Fruit fly (Drosophila melanogaster) whole organism, embryonic: Measurements from ENCODE around the gene Ide.

Experiments
- Adf1 ChIP-seq: fragments of 200-800 bp; sonication (Bioruptor generic); IDR thresholded peaks from 2 replicates; pipeline ENCODE4 v1.3.6; 2022; ENCODE audit warnings: missing biosample characterization, missing genetic modification characterization
- Atf3 ChIP-seq: fragments of 200-800 bp; sonication (Bioruptor generic); optimal IDR thresholded peaks from 3 replicates; lab custom pipeline; 2016; ENCODE audit warnings: missing biosample characterization, missing genetic modification characterization
- Awh ChIP-seq: fragments of 200-800 bp; sonication (Bioruptor generic); IDR thresholded peaks from 2 replicates; pipeline ENCODE4, ENCODE4 v1.3.6; 2022; ENCODE audit warnings: missing biosample characterization, missing genetic modification characterization
- C15 ChIP-seq: fragments of 200-800 bp; sonication (Bioruptor generic); IDR thresholded peaks from 3 replicates; pipeline ENCODE4 v1.3.6; 2022; ENCODE audit warnings: missing biosample characterization, missing genetic modification characterization
- CG10147 ChIP-seq: fragments of 200-800 bp; sonication (Bioruptor generic); optimal IDR thresholded peaks from 2 replicates; lab custom pipeline; 2019; ENCODE audit warnings: missing biosample characterization, mild to moderate bottlenecking, missing genetic modification characterization, moderate library complexity
- CG10462 ChIP-seq: fragments of 200-800 bp; sonication (Bioruptor generic); optimal IDR thresholded peaks from 2 replicates; lab custom pipeline; 2016; ENCODE audit warnings: missing biosample characterization, missing genetic modification characterization
- CG10565 ChIP-seq: fragments of 200-800 bp; sonication (Bioruptor generic); optimal IDR thresholded peaks from 3 replicates; lab custom pipeline; 2016; ENCODE audit warnings: missing biosample characterization, mild to moderate bottlenecking, missing genetic modification characterization
- CG11093 ChIP-seq: fragments of 200-800 bp; sonication (Bioruptor generic); IDR thresholded peaks from 3 replicates; pipeline ENCODE4 v1.3.6; 2022; ENCODE audit warnings: missing biosample characterization, missing genetic modification characterization
- CG11247 ChIP-seq: fragments of 200-800 bp; sonication (Bioruptor generic); IDR thresholded peaks from 2 replicates; pipeline ENCODE4 v1.3.6; 2022; ENCODE audit warnings: missing biosample characterization, missing genetic modification characterization
- CG12391 ChIP-seq: fragments of 200-800 bp; sonication (Bioruptor generic); optimal IDR thresholded peaks from 3 replicates; lab custom pipeline; 2018; ENCODE audit warnings: missing biosample characterization, mild to moderate bottlenecking, missing genetic modification characterization, moderate library complexity
- CG12659 ChIP-seq: fragments of 200-800 bp; sonication (Bioruptor generic); optimal IDR thresholded peaks from 3 replicates; lab custom pipeline; 2017; ENCODE audit warnings: mild to moderate bottlenecking, missing biosample characterization, missing genetic modification reagents, missing genetic modification characterization
- CG14050 ChIP-seq: fragments of 200-800 bp; sonication (Bioruptor generic); IDR thresholded peaks from 3 replicates; pipeline ENCODE4 v1.3.6; 2022; ENCODE audit warnings: missing biosample characterization, missing genetic modification characterization
- CG15073 ChIP-seq: fragments of 200-800 bp; sonication (Bioruptor generic); optimal IDR thresholded peaks from 2 replicates; lab custom pipeline; 2016; ENCODE audit warnings: missing biosample characterization, missing genetic modification characterization
- CG1603 ChIP-seq: fragments of 200-800 bp; sonication (Bioruptor generic); optimal IDR thresholded peaks from 2 replicates; lab custom pipeline; 2019; ENCODE audit warnings: missing biosample characterization, mild to moderate bottlenecking, missing genetic modification characterization, moderate library complexity
- CG17359 ChIP-seq: fragments of 200-800 bp; sonication (Bioruptor generic); optimal IDR thresholded peaks from 3 replicates; lab custom pipeline; 2018; ENCODE audit warnings: missing biosample characterization, mild to moderate bottlenecking, missing genetic modification characterization, moderate library complexity
- CG18011 ChIP-seq: fragments of 200-800 bp; sonication (Bioruptor generic); optimal IDR thresholded peaks from 2 replicates; lab custom pipeline; 2017; ENCODE audit warnings: missing biosample characterization, missing genetic modification characterization, mild to moderate bottlenecking, moderate library complexity, missing genotype
- CG2120 ChIP-seq: fragments of 200-800 bp; sonication (Bioruptor generic); optimal IDR thresholded peaks from 3 replicates; lab custom pipeline; 2016; ENCODE audit warnings: missing biosample characterization, missing genetic modification characterization
- CG30020 ChIP-seq: fragments of 200-800 bp; optimal IDR thresholded peaks from 2 replicates; lab custom pipeline; 2019; ENCODE audit warnings: missing biosample characterization, mild to moderate bottlenecking, missing genetic modification characterization, moderate library complexity
- CG31388 ChIP-seq: fragments of 200-800 bp; sonication (Bioruptor generic); optimal IDR thresholded peaks from 2 replicates; lab custom pipeline; 2016; ENCODE audit warnings: missing biosample characterization, missing genetic modification characterization
- CG6654 ChIP-seq: fragments of 200-800 bp; sonication (Bioruptor generic); optimal IDR thresholded peaks from 2 replicates; lab custom pipeline; 2017; ENCODE audit warnings: missing biosample characterization, mild to moderate bottlenecking, missing genetic modification characterization
- CG7372 ChIP-seq: fragments of 200-800 bp; sonication (Bioruptor generic); IDR thresholded peaks from 2 replicates; pipeline ENCODE4 v1.3.6; 2022; ENCODE audit warnings: missing biosample characterization, missing genetic modification characterization
- CG7839 ChIP-seq: fragments of 200-800 bp; sonication (Bioruptor generic); optimal IDR thresholded peaks from 3 replicates; lab custom pipeline; 2018; ENCODE audit warnings: missing biosample characterization, mild to moderate bottlenecking, missing genetic modification characterization, moderate library complexity
- CG8281 ChIP-seq: fragments of 200-800 bp; sonication (Bioruptor generic); optimal IDR thresholded peaks from 2 replicates; lab custom pipeline; 2018; ENCODE audit warnings: missing biosample characterization, mild to moderate bottlenecking, missing genetic modification characterization, moderate library complexity
- Camta ChIP-seq: fragments of 200-800 bp; sonication (Bioruptor generic); optimal IDR thresholded peaks from 2 replicates; lab custom pipeline; 2016; ENCODE audit warnings: missing biosample characterization, missing genetic modification characterization
- E2f2 ChIP-seq: fragments of 200-800 bp; sonication (Bioruptor generic); IDR thresholded peaks from 2 replicates; pipeline ENCODE4 v1.3.6; 2022; ENCODE audit warnings: missing biosample characterization, missing genetic modification characterization
- HLH54F ChIP-seq: fragments of 200-800 bp; sonication (Bioruptor generic); optimal IDR thresholded peaks from 3 replicates; lab custom pipeline; 2016; ENCODE audit warnings: missing biosample characterization, missing genetic modification characterization
- Hmr ChIP-seq: fragments of 200-800 bp; sonication (Bioruptor generic); optimal IDR thresholded peaks from 3 replicates; lab custom pipeline; 2017; ENCODE audit warnings: mild to moderate bottlenecking, missing biosample characterization, missing genetic modification reagents, missing genetic modification characterization
- Hr51 ChIP-seq, 2 experiments: fragments of 200-800 bp; sonication (Bioruptor generic); optimal IDR thresholded peaks; 2 replicates in 1 of 2; 3 replicates in 1 of 2; lab custom pipeline; 2016 to 2018; ENCODE audit warnings: missing biosample characterization in 2 of 2, missing genetic modification characterization in 2 of 2, mild to moderate bottlenecking in 1 of 2, moderate library complexity in 1 of 2
- Kr ChIP-seq: fragments of 200-800 bp; sonication (Bioruptor generic); optimal IDR thresholded peaks from 2 replicates; lab custom pipeline; 2017; ENCODE audit warnings: missing biosample characterization, mild to moderate bottlenecking, missing genetic modification characterization
- Oaz ChIP-seq: fragments of 200-800 bp; sonication (Bioruptor generic); IDR thresholded peaks from 2 replicates; pipeline ENCODE4 v1.3.6; 2022; ENCODE audit warnings: missing biosample characterization, missing genetic modification characterization
- Oli ChIP-seq: fragments of 200-800 bp; sonication (Bioruptor generic); optimal IDR thresholded peaks from 2 replicates; lab custom pipeline; 2018; ENCODE audit warnings: missing biosample characterization, mild to moderate bottlenecking, missing genetic modification characterization, moderate library complexity
- PHDP ChIP-seq: fragments of 200-800 bp; sonication (Bioruptor generic); optimal IDR thresholded peaks from 3 replicates; lab custom pipeline; 2018; ENCODE audit warnings: missing biosample characterization, mild to moderate bottlenecking, missing genetic modification characterization, moderate library complexity
- Sry-β ChIP-seq: fragments of 200-800 bp; sonication (Bioruptor generic); optimal IDR thresholded peaks from 2 replicates; lab custom pipeline; 2018; ENCODE audit warnings: missing biosample characterization, mild to moderate bottlenecking, missing genetic modification characterization, moderate library complexity
- ac ChIP-seq: fragments of 200-800 bp; sonication (Bioruptor generic); optimal IDR thresholded peaks from 3 replicates; lab custom pipeline; 2017; ENCODE audit warnings: missing biosample characterization, mild to moderate bottlenecking, missing genetic modification characterization
- aop ChIP-seq: fragments of 200-800 bp; sonication (Bioruptor generic); IDR thresholded peaks from 2 replicates; pipeline ENCODE4 v1.3.6; 2022; ENCODE audit warnings: missing biosample characterization, missing genetic modification characterization
- bcd ChIP-seq: fragments of 200-800 bp; sonication (Bioruptor generic); optimal IDR thresholded peaks from 2 replicates; lab custom pipeline; 2017; ENCODE audit warnings: missing biosample characterization, mild to moderate bottlenecking, missing genetic modification characterization
- cad ChIP-seq: fragments of >200 bp; optimal IDR thresholded peaks from 2 replicates; lab custom pipeline; 2017; ENCODE audit warnings: missing biosample characterization, missing genetic modification characterization
- crp ChIP-seq, 2 experiments: fragments of 200-800 bp; sonication (Bioruptor generic); optimal IDR thresholded peaks; 2 replicates in 1 of 2; 3 replicates in 1 of 2; lab custom pipeline; 2017; ENCODE audit warnings: missing biosample characterization in 2 of 2, missing genetic modification characterization in 2 of 2, mild to moderate bottlenecking in 1 of 2, moderate library complexity in 1 of 2
- fd102C ChIP-seq: fragments of 200-800 bp; sonication (Bioruptor generic); optimal IDR thresholded peaks from 2 replicates; lab custom pipeline; 2018; ENCODE audit warnings: missing biosample characterization, mild to moderate bottlenecking, missing genetic modification characterization, moderate library complexity
- fd64A ChIP-seq: fragments of 200-800 bp; sonication (Bioruptor generic); optimal IDR thresholded peaks from 3 replicates; lab custom pipeline; 2018; ENCODE audit warnings: missing biosample characterization, mild to moderate bottlenecking, missing genetic modification characterization
- fru ChIP-seq: fragments of >200 bp; optimal IDR thresholded peaks from 2 replicates; lab custom pipeline; 2017
- grau ChIP-seq: fragments of 200-800 bp; optimal IDR thresholded peaks from 3 replicates; lab custom pipeline; 2019; ENCODE audit warnings: missing biosample characterization, mild to moderate bottlenecking, missing genetic modification characterization, moderate library complexity
- gsb-n ChIP-seq: fragments of 200-800 bp; sonication (Bioruptor generic); optimal IDR thresholded peaks from 3 replicates; lab custom pipeline; 2018; ENCODE audit warnings: missing biosample characterization, mild to moderate bottlenecking, missing genetic modification characterization
- h ChIP-seq: fragments of >200 bp; optimal IDR thresholded peaks from 2 replicates; lab custom pipeline; 2017
- her ChIP-seq: fragments of 200-800 bp; sonication (Bioruptor generic); optimal IDR thresholded peaks from 2 replicates; lab custom pipeline; 2016; ENCODE audit warnings: missing biosample characterization, missing genetic modification characterization
- jumu ChIP-seq: fragments of 200-800 bp; sonication (Bioruptor generic); optimal IDR thresholded peaks from 3 replicates; lab custom pipeline; 2016; ENCODE audit warnings: missing biosample characterization, missing genetic modification characterization
- ken ChIP-seq: fragments of 200-800 bp; sonication (Bioruptor generic); IDR thresholded peaks from 3 replicates; pipeline ENCODE4 v1.3.6; 2022; ENCODE audit warnings: missing biosample characterization, missing genetic modification characterization
- lab ChIP-seq: fragments of 200-800 bp; sonication (Bioruptor generic); optimal IDR thresholded peaks from 3 replicates; lab custom pipeline; 2017; ENCODE audit warnings: missing biosample characterization, missing genetic modification characterization, mild to moderate bottlenecking, moderate library complexity, missing genetic modification reagents
- mirr ChIP-seq: fragments of 200-800 bp; sonication (Bioruptor generic); optimal IDR thresholded peaks from 3 replicates; lab custom pipeline; 2018; ENCODE audit warnings: missing biosample characterization, mild to moderate bottlenecking, missing genetic modification characterization
- onecut ChIP-seq: fragments of 200-800 bp; sonication (Bioruptor generic); IDR thresholded peaks from 2 replicates; pipeline ENCODE4 v1.3.6; 2022; ENCODE audit warnings: missing biosample characterization, missing genetic modification characterization
- seq ChIP-seq: fragments of 200-800 bp; sonication (Bioruptor generic); IDR thresholded peaks from 2 replicates; pipeline ENCODE4 v1.3.6; 2022; ENCODE audit warnings: missing biosample characterization, missing genetic modification characterization

The Ide gene

dm6 chr3L:20413304-20413703 is 37.6 kb upstream of the Ide start, which contains the start of gene zye:
zye (plus strand) TSS chr3L:20413604.
- TF ChIP-seq h (lab: Kevin White, UChicago) (no peak), seq (GFP tag; lab: Robert Waterston, UW) (no peak), CG2120 (GFP tag; lab: Kevin White, UChicago) (no peak), CG30020 (no peak), Camta (GFP tag; lab: Kevin White, UChicago) (no peak), ac (GFP tag; lab: Kevin White, UChicago) (no peak), Oli (tag; lab: Kevin White, UChicago) (no peak), cad (no peak), fru (lab: Kevin White, UChicago) (no peak), fd64A (GFP tag; lab: Kevin White, UChicago) (no peak), Oaz (GFP tag; lab: Robert Waterston, UW) (no peak), Kr (GFP tag; lab: Kevin White, UChicago) (no peak), Hmr (GFP tag; lab: Kevin White, UChicago) (no peak), CG18011 (GFP tag; lab: Kevin White, UChicago) (no peak)

dm6 chr3L:20410780-20411179 is 35.1 kb upstream of the Ide start:
- TF ChIP-seq CG12391, result peak; percentile 4
- no peak for TF ChIP-seq CG10147 (GFP tag; lab: Kevin White, UChicago)
- no peak for TF ChIP-seq Sry-β (GFP tag; lab: Kevin White, UChicago)
- TF ChIP-seq Awh, result no peak
- peak; percentile 16 for TF ChIP-seq CG17359 (tag; lab: Kevin White, UChicago)
- no peak for TF ChIP-seq ken (GFP tag; lab: Robert Waterston, UW)
- no peak for TF ChIP-seq CG14050
- no peak for TF ChIP-seq crp (GFP tag; optimal IDR thresholded peaks at IDR 0.05; lab: Kevin White, UChicago)
- no peak for TF ChIP-seq CG31388 (GFP tag; lab: Kevin White, UChicago)
- TF ChIP-seq PHDP (tag; lab: Kevin White, UChicago), result peak; percentile 35
- no peak for TF ChIP-seq CG6654 (GFP tag; lab: Kevin White, UChicago)
- TF ChIP-seq CG10462 (GFP tag; lab: Kevin White, UChicago), result no peak
- no peak for TF ChIP-seq CG7372 (GFP tag; lab: Robert Waterston, UW)
- TF ChIP-seq C15, result no peak
- no peak for TF ChIP-seq jumu
- TF ChIP-seq grau (tag; lab: Kevin White, UChicago), result no peak
- TF ChIP-seq CG15073 (GFP tag; lab: Kevin White, UChicago), result no peak
- TF ChIP-seq HLH54F (GFP tag; lab: Kevin White, UChicago), result no peak
- TF ChIP-seq CG12659, result peak; percentile 8
- TF ChIP-seq Adf1 (GFP tag; lab: Robert Waterston, UW), result no peak
- no peak for TF ChIP-seq Hmr (GFP tag; lab: Kevin White, UChicago)
- no peak for TF ChIP-seq aop (GFP tag; lab: Robert Waterston, UW)
- no peak for TF ChIP-seq CG11093 (GFP tag; lab: Robert Waterston, UW)
- TF ChIP-seq E2f2 (GFP tag; lab: Robert Waterston, UW), result no peak
- no peak for TF ChIP-seq bcd (GFP tag; lab: Kevin White, UChicago)
- no peak for TF ChIP-seq her (GFP tag; lab: Kevin White, UChicago)
- no peak for TF ChIP-seq CG2120 (GFP tag; lab: Kevin White, UChicago)
- no peak for TF ChIP-seq CG8281 (tag; lab: Kevin White, UChicago)
- TF ChIP-seq CG1603 (tag; lab: Kevin White, UChicago), result no peak
- no peak for TF ChIP-seq CG7839 (tag; lab: Kevin White, UChicago)
- no peak for TF ChIP-seq CG10565 (GFP tag; lab: Kevin White, UChicago)
- TF ChIP-seq mirr, result peak; percentile 26
- TF ChIP-seq Hr51 (GFP tag; optimal IDR thresholded peaks at IDR 0.05; lab: Kevin White, UChicago), result no peak
- TF ChIP-seq Atf3, result no peak
- peak; percentile 18 for TF ChIP-seq gsb-n (tag; lab: Kevin White, UChicago)
- no peak for TF ChIP-seq onecut (GFP tag; lab: Robert Waterston, UW)
- no peak for TF ChIP-seq CG11247 (GFP tag; lab: Robert Waterston, UW)
- no peak for TF ChIP-seq fd102C
- no peak for TF ChIP-seq lab
